Fruit fly (Drosophila melanogaster): ENCODE results near the gene Eip74EF.

DNA sequence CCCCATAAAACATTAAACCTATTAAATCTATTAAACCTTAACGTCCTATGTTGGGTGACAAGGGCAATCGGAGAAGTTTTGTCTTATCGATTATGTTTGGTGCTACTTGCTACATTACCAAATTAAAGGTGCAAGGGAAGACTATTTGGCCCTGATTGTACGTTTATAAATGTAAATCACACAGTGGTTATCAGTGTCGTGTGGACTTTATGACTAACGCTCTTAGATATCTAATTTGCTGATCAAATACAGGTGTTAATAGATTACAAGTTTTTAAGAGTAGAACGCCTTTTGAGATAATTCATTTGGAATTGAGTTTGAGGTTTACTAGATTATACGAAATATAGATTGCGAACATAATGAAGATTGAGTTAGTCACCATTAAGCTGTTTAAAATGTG is 80.2 kb downstream of the Eip74EF start:
- TF ChIP-seq gl (tag; optimal IDR thresholded peaks at IDR 0.05) (no peak), Pif1B (GFP tag; optimal IDR thresholded peaks at IDR 0.05) (no peak), CG12605 (GFP tag; IDR thresholded peaks at IDR 0.05) (no peak), Ets98B (GFP tag; IDR thresholded peaks at IDR 0.05) (no peak), CG8159 (tag; optimal IDR thresholded peaks at IDR 0.05) (no peak), CG14655 (GFP tag; optimal IDR thresholded peaks at IDR 0.05) (no peak), Pif1A (GFP tag; optimal IDR thresholded peaks at IDR 0.05) (no peak), CG15710 (tag; optimal IDR thresholded peaks at IDR 0.05) (no peak), CG8301 (tag; optimal IDR thresholded peaks at IDR 0.05) (no peak), Snoo (tag; optimal IDR thresholded peaks at IDR 0.05) (no peak), EcR (GFP tag; optimal IDR thresholded peaks at IDR 0.05) (no peak), CG10348 (GFP tag; IDR thresholded peaks at IDR 0.05) (no peak)
